Fruit fly (Drosophila melanogaster): ENCODE measurements around the gene Mct1.

The Mct1 gene

dm6 chrX:2188888-2189287 lies at the start of gene Mct1:
Mct1 (plus strand) TSS chrX:2189188.
- TF ChIP-seq woc (GFP tag; optimal IDR thresholded peaks at IDR 0.05) = no peak
- TF ChIP-seq fru (GFP tag; optimal IDR thresholded peaks at IDR 0.05) = no peak
- TF ChIP-seq sage (GFP tag; optimal IDR thresholded peaks at IDR 0.05) = no peak
- TF ChIP-seq lola (GFP tag; optimal IDR thresholded peaks at IDR 0.05) = no peak
- no peak for TF ChIP-seq Hr83 (GFP tag; optimal IDR thresholded peaks at IDR 0.05; ENCODE audit: poor library complexity, severe bottlenecking)
- TF ChIP-seq usp (GFP tag; optimal IDR thresholded peaks at IDR 0.05) = no peak
- TF ChIP-seq N (GFP tag; optimal IDR thresholded peaks at IDR 0.05) = no peak
- TF ChIP-seq Myc (optimal IDR thresholded peaks at IDR 0.05) = no peak
- no peak for TF ChIP-seq dsf (GFP tag; optimal IDR thresholded peaks at IDR 0.05; ENCODE audit: borderline replicate concordance)
- no peak for TF ChIP-seq Jra (GFP tag; optimal IDR thresholded peaks at IDR 0.05)

- TF ChIP-seq lola (GFP tag; optimal IDR thresholded peaks at IDR 0.05) = no peak
- no peak for TF ChIP-seq Dfd (GFP tag; optimal IDR thresholded peaks at IDR 0.05)
- no peak for TF ChIP-seq Hr83 (GFP tag; optimal IDR thresholded peaks at IDR 0.05; ENCODE audit: poor library complexity, severe bottlenecking)
- TF ChIP-seq Abd-B (GFP tag; optimal IDR thresholded peaks at IDR 0.05) = no peak
- TF ChIP-seq psq (GFP tag; optimal IDR thresholded peaks at IDR 0.05) = no peak
- TF ChIP-seq sv (GFP tag; optimal IDR thresholded peaks at IDR 0.05) = no peak
- no peak for TF ChIP-seq Myc (optimal IDR thresholded peaks at IDR 0.05)
- no peak for TF ChIP-seq brk (GFP tag; optimal IDR thresholded peaks at IDR 0.05)
- TF ChIP-seq usp (GFP tag; optimal IDR thresholded peaks at IDR 0.05) = no peak
- TF ChIP-seq GATAd (GFP tag; optimal IDR thresholded peaks at IDR 0.05) = no peak
- TF ChIP-seq br (GFP tag; optimal IDR thresholded peaks at IDR 0.05) = no peak
- TF ChIP-seq CG32264 (GFP tag; optimal IDR thresholded peaks at IDR 0.05) = no peak
- TF ChIP-seq CG9705 (GFP tag; optimal IDR thresholded peaks at IDR 0.05) = no peak
- no peak for TF ChIP-seq dmrt93B (GFP tag; optimal IDR thresholded peaks at IDR 0.05)
- TF ChIP-seq tai (GFP tag; optimal IDR thresholded peaks at IDR 0.05) = no peak
These were observed 49.4 kb upstream of the Mct1 start for dm6 chrX:2139610-2140009.

- TF ChIP-seq Sp1 (GFP tag; optimal IDR thresholded peaks at IDR 0.05) = peak; percentile 25
- no peak for TF ChIP-seq Vsx2 (GFP tag; optimal IDR thresholded peaks at IDR 0.05; ENCODE audit: partially characterized antibody)
- peak; percentile 44 for TF ChIP-seq Hr83 (GFP tag; optimal IDR thresholded peaks at IDR 0.05; ENCODE audit: poor library complexity, severe bottlenecking)
- no peak for TF ChIP-seq Rel (GFP tag; optimal IDR thresholded peaks at IDR 0.05)
- TF ChIP-seq Rel (tag; optimal IDR thresholded peaks at IDR 0.05) = no peak
- TF ChIP-seq br (GFP tag; optimal IDR thresholded peaks at IDR 0.05) = peak; percentile 2
- TF ChIP-seq dl (GFP tag; optimal IDR thresholded peaks at IDR 0.05; ENCODE audit: insufficient read depth in 1 of 2, partially characterized antibody in 2 of 2) = no peak
- peak; percentile 12 for TF ChIP-seq rgr (GFP tag; optimal IDR thresholded peaks at IDR 0.05)
- TF ChIP-seq CG9705 (GFP tag; optimal IDR thresholded peaks at IDR 0.05) = peak; percentile 28
- TF ChIP-seq GATAd (GFP tag; optimal IDR thresholded peaks at IDR 0.05) = no peak
These were observed 48.5 kb upstream of the Mct1 start for dm6 chrX:2140487-2140886.

dm6 chrX:2141159-2141853 lies 47.7 kb upstream of the Mct1 start, which contains the start of gene D2hgdh:
D2hgdh (plus strand) TSS chrX:2141489.
- TF ChIP-seq Hr78 (GFP tag; optimal IDR thresholded peaks at IDR 0.05) (no peak), dl (GFP tag; optimal IDR thresholded peaks at IDR 0.05; ENCODE audit: insufficient read depth in 1 of 2, partially characterized antibody in 2 of 2) (no peak), brk (GFP tag; optimal IDR thresholded peaks at IDR 0.05) (peak; percentile 23), foxo (GFP tag; optimal IDR thresholded peaks at IDR 0.05) (peak in 1 of 2 experiments; percentile 47), fru (GFP tag; optimal IDR thresholded peaks at IDR 0.05) (no peak), CrebA (GFP tag; optimal IDR thresholded peaks at IDR 0.05; ENCODE audit: borderline replicate concordance) (no peak), Dif (GFP tag; optimal IDR thresholded peaks at IDR 0.05; ENCODE audit: partially characterized antibody) (peak; percentile 44), GATAd (GFP tag; optimal IDR thresholded peaks at IDR 0.05) (no peak), HLH106 (tag; optimal IDR thresholded peaks at IDR 0.05) (peak; percentile 50), rgr (GFP tag; optimal IDR thresholded peaks at IDR 0.05) (peak; percentile 56), br (GFP tag; optimal IDR thresholded peaks at IDR 0.05) (no peak), psq (GFP tag; optimal IDR thresholded peaks at IDR 0.05) (no peak), ey (GFP tag; optimal IDR thresholded peaks at IDR 0.05) (peak; percentile 25), tai (GFP tag; optimal IDR thresholded peaks at IDR 0.05) (no peak), Dfd (GFP tag; optimal IDR thresholded peaks at IDR 0.05) (no peak), Vsx2 (GFP tag; optimal IDR thresholded peaks at IDR 0.05; ENCODE audit: partially characterized antibody) (no peak), Rel (GFP tag; optimal IDR thresholded peaks at IDR 0.05) (no peak), Rel (tag; optimal IDR thresholded peaks at IDR 0.05) (peak; percentile 35), Mio (GFP tag; optimal IDR thresholded peaks at IDR 0.05) (no peak), h (GFP tag; optimal IDR thresholded peaks at IDR 0.05) (peak; percentile 23), CG32264 (GFP tag; optimal IDR thresholded peaks at IDR 0.05) (no peak), sage (GFP tag; optimal IDR thresholded peaks at IDR 0.05) (no peak), woc (GFP tag; optimal IDR thresholded peaks at IDR 0.05) (no peak), dsf (GFP tag; optimal IDR thresholded peaks at IDR 0.05; ENCODE audit: borderline replicate concordance) (no peak), OdsH (GFP tag; optimal IDR thresholded peaks at IDR 0.05) (peak; percentile 46), Hnf4 (GFP tag; optimal IDR thresholded peaks at IDR 0.05) (peak; percentile 41), Myc (optimal IDR thresholded peaks at IDR 0.05) (no peak), Abd-B (GFP tag; optimal IDR thresholded peaks at IDR 0.05) (no peak), lola (GFP tag; optimal IDR thresholded peaks at IDR 0.05) (no peak), Jra (GFP tag; optimal IDR thresholded peaks at IDR 0.05) (no peak), Hr83 (GFP tag; optimal IDR thresholded peaks at IDR 0.05; ENCODE audit: poor library complexity, severe bottlenecking) (no peak)

Measured in whole organism, wandering third instar larva.